Fruit fly (Drosophila melanogaster) whole organism, embryonic: ENCODE results near the gene asl.
A peak's percentile ranks its signal among the peaks of the same experiment; 100 is the strongest.

ENCODE experiments used
- ATbp ChIP-seq: fragments of 200-800 bp; sonication (Bioruptor generic); optimal IDR thresholded peaks from 2 replicates; lab custom pipeline; 2017; ENCODE audit warnings: missing biosample characterization, mild to moderate bottlenecking, missing genetic modification characterization, missing genetic modification reagents
- Antp ChIP-seq: fragments of 200-800 bp; sonication (Bioruptor generic); optimal IDR thresholded peaks from 3 replicates; lab custom pipeline; 2016; ENCODE audit warnings: missing biosample characterization, missing genetic modification characterization
- Bgb ChIP-seq: fragments of 200-800 bp; sonication (Bioruptor generic); IDR thresholded peaks from 2 replicates; pipeline ENCODE4 v1.3.6; 2022; ENCODE audit warnings: missing biosample characterization, missing genetic modification characterization; ENCODE audit not compliant: partially characterized antibody
- Bteb2 ChIP-seq: fragments of 200-800 bp; sonication (Bioruptor generic); optimal IDR thresholded peaks from 2 replicates; lab custom pipeline; 2016; ENCODE audit warnings: missing biosample characterization, missing genetic modification characterization
- CG10565 ChIP-seq: fragments of 200-800 bp; sonication (Bioruptor generic); optimal IDR thresholded peaks from 3 replicates; lab custom pipeline; 2016; ENCODE audit warnings: missing biosample characterization, mild to moderate bottlenecking, missing genetic modification characterization
- CG11723 ChIP-seq: fragments of 200-800 bp; sonication (Bioruptor generic); optimal IDR thresholded peaks from 2 replicates; lab custom pipeline; 2017; ENCODE audit warnings: missing biosample characterization, mild to moderate bottlenecking, missing genetic modification characterization
- CG12236 ChIP-seq: fragments of 200-800 bp; sonication (Bioruptor generic); optimal IDR thresholded peaks from 2 replicates; lab custom pipeline; 2016; ENCODE audit warnings: missing biosample characterization, missing genetic modification characterization
- CG12942 ChIP-seq: fragments of 200-800 bp; sonication (Bioruptor generic); optimal IDR thresholded peaks from 3 replicates; lab custom pipeline; 2016; ENCODE audit warnings: missing biosample characterization, missing genetic modification characterization
- CG13424 ChIP-seq: fragments of 200-800 bp; sonication (Bioruptor generic); optimal IDR thresholded peaks from 2 replicates; lab custom pipeline; 2019; ENCODE audit warnings: missing biosample characterization, mild to moderate bottlenecking, missing genetic modification characterization, moderate library complexity
- CG15073 ChIP-seq: fragments of 200-800 bp; sonication (Bioruptor generic); optimal IDR thresholded peaks from 2 replicates; lab custom pipeline; 2016; ENCODE audit warnings: missing biosample characterization, missing genetic modification characterization
- CG15269 ChIP-seq: fragments of 200-800 bp; sonication (Bioruptor generic); optimal IDR thresholded peaks from 2 replicates; lab custom pipeline; 2018; ENCODE audit warnings: missing biosample characterization, mild to moderate bottlenecking, missing genetic modification characterization, moderate library complexity
- CG1603 ChIP-seq: fragments of 200-800 bp; sonication (Bioruptor generic); optimal IDR thresholded peaks from 2 replicates; lab custom pipeline; 2019; ENCODE audit warnings: missing biosample characterization, mild to moderate bottlenecking, missing genetic modification characterization, moderate library complexity
- CG17385 ChIP-seq: fragments of 200-800 bp; sonication (Bioruptor generic); optimal IDR thresholded peaks from 3 replicates; lab custom pipeline; 2018; ENCODE audit warnings: missing biosample characterization, mild to moderate bottlenecking, missing genetic modification characterization
- CG17568 ChIP-seq: fragments of 200-800 bp; sonication (Bioruptor generic); optimal IDR thresholded peaks from 2 replicates; lab custom pipeline; 2018; ENCODE audit warnings: missing biosample characterization, mild to moderate bottlenecking, missing genetic modification characterization, moderate library complexity
- CG17829 ChIP-seq: fragments of 200-800 bp; optimal IDR thresholded peaks from 2 replicates; lab custom pipeline; 2019; ENCODE audit warnings: missing biosample characterization, mild to moderate bottlenecking, missing genetic modification characterization, moderate library complexity
- CG8359 ChIP-seq: fragments of 200-800 bp; sonication (Bioruptor generic); optimal IDR thresholded peaks from 2 replicates; lab custom pipeline; 2017; ENCODE audit warnings: missing biosample characterization, mild to moderate bottlenecking, missing genetic modification characterization, borderline replicate concordance
- Chrac-16 ChIP-seq: fragments of 200-800 bp; sonication (Bioruptor generic); optimal IDR thresholded peaks from 3 replicates; lab custom pipeline; 2016; ENCODE audit warnings: missing biosample characterization, missing genetic modification characterization
- Dp ChIP-seq: fragments of 200-800 bp; sonication (Bioruptor generic); optimal IDR thresholded peaks from 2 replicates; lab custom pipeline; 2018; ENCODE audit warnings: missing biosample characterization, mild to moderate bottlenecking, missing genetic modification characterization, moderate library complexity
- Elba2 ChIP-seq: fragments of 200-800 bp; sonication (Bioruptor generic); optimal IDR thresholded peaks from 3 replicates; lab custom pipeline; 2016; ENCODE audit warnings: missing biosample characterization, missing genetic modification characterization
- Fer2 ChIP-seq: fragments of 200-800 bp; sonication (Bioruptor generic); optimal IDR thresholded peaks from 2 replicates; lab custom pipeline; 2018; ENCODE audit warnings: missing biosample characterization, mild to moderate bottlenecking, missing genetic modification characterization, moderate library complexity
- HHEX ChIP-seq: fragments of 200-800 bp; sonication (Bioruptor generic); optimal IDR thresholded peaks from 3 replicates; lab custom pipeline; 2017; ENCODE audit warnings: missing biosample characterization, mild to moderate bottlenecking, missing genetic modification characterization, missing genetic modification reagents
- HLH54F ChIP-seq: fragments of 200-800 bp; sonication (Bioruptor generic); optimal IDR thresholded peaks from 3 replicates; lab custom pipeline; 2016; ENCODE audit warnings: missing biosample characterization, missing genetic modification characterization
- Hmx ChIP-seq: fragments of 200-800 bp; sonication (Bioruptor generic); optimal IDR thresholded peaks from 2 replicates; lab custom pipeline; 2016; ENCODE audit warnings: missing biosample characterization, missing genetic modification characterization
- Mad ChIP-seq: fragments of 200-800 bp; sonication (Bioruptor generic); optimal IDR thresholded peaks from 2 replicates; lab custom pipeline; 2016; ENCODE audit warnings: missing biosample characterization, missing genetic modification characterization
- Myb ChIP-seq: fragments of 200-800 bp; sonication (Bioruptor generic); optimal IDR thresholded peaks from 2 replicates; lab custom pipeline; 2016; ENCODE audit warnings: missing biosample characterization, missing genetic modification characterization
- NfI ChIP-seq: fragments of 200-800 bp; sonication (Bioruptor generic); optimal IDR thresholded peaks from 3 replicates; lab custom pipeline; 2018; ENCODE audit warnings: missing biosample characterization, mild to moderate bottlenecking, missing genetic modification characterization, moderate library complexity
- Scr ChIP-seq: fragments of 200-800 bp; sonication (Bioruptor generic); IDR thresholded peaks from 2 replicates; pipeline ENCODE4 v1.3.6; 2022; ENCODE audit warnings: missing biosample characterization, missing genetic modification characterization; ENCODE audit not compliant: partially characterized antibody
- Xbp1 ChIP-seq: fragments of 200-800 bp; sonication (Bioruptor generic); optimal IDR thresholded peaks from 3 replicates; lab custom pipeline; 2016; ENCODE audit warnings: missing biosample characterization, mild to moderate bottlenecking, missing genetic modification characterization
- Xrp1 ChIP-seq: fragments of 200-800 bp; sonication (Bioruptor generic); IDR thresholded peaks from 2 replicates; pipeline ENCODE4 v1.3.6; 2022; ENCODE audit warnings: missing biosample characterization, missing genetic modification characterization
- amos ChIP-seq: fragments of 200-800 bp; sonication (Bioruptor generic); IDR thresholded peaks from 2 replicates; pipeline ENCODE4 v1.3.6; 2022; ENCODE audit warnings: missing biosample characterization, missing genetic modification characterization; ENCODE audit not compliant: partially characterized antibody
- ash1 ChIP-seq: fragments of 200-800 bp; sonication (Bioruptor generic); optimal IDR thresholded peaks from 2 replicates; lab custom pipeline; 2018; ENCODE audit warnings: missing biosample characterization, mild to moderate bottlenecking, missing genetic modification characterization
- bcd ChIP-seq: fragments of 200-800 bp; sonication (Bioruptor generic); optimal IDR thresholded peaks from 2 replicates; lab custom pipeline; 2017; ENCODE audit warnings: missing biosample characterization, mild to moderate bottlenecking, missing genetic modification characterization
- chm ChIP-seq: fragments of 200-800 bp; sonication (Bioruptor generic); IDR thresholded peaks from 2 replicates; pipeline ENCODE4 v1.3.6; 2022; ENCODE audit warnings: missing biosample characterization, missing genetic modification characterization
- danr ChIP-seq: fragments of 200-800 bp; sonication (Bioruptor generic); IDR thresholded peaks from 2 replicates; pipeline ENCODE4 v1.3.6; 2022; ENCODE audit warnings: missing biosample characterization, missing genetic modification characterization
- dati ChIP-seq: fragments of 200-800 bp; sonication (Bioruptor generic); IDR thresholded peaks from 2 replicates; pipeline ENCODE4 v1.3.6; 2022; ENCODE audit warnings: missing biosample characterization, missing genetic modification characterization
- fd64A ChIP-seq: fragments of 200-800 bp; sonication (Bioruptor generic); optimal IDR thresholded peaks from 3 replicates; lab custom pipeline; 2018; ENCODE audit warnings: missing biosample characterization, mild to moderate bottlenecking, missing genetic modification characterization
- fu2 ChIP-seq: fragments of 200-800 bp; sonication (Bioruptor generic); optimal IDR thresholded peaks from 2 replicates; lab custom pipeline; 2016; ENCODE audit warnings: missing biosample characterization, missing genetic modification characterization
- gt ChIP-seq: fragments of 200-800 bp; sonication (Bioruptor generic); IDR thresholded peaks from 2 replicates; pipeline ENCODE4 v1.3.6; 2022; ENCODE audit warnings: missing biosample characterization, missing genetic modification characterization
- hbn ChIP-seq: fragments of 200-800 bp; sonication (Bioruptor generic); IDR thresholded peaks from 2 replicates; pipeline ENCODE4 v1.3.6; 2022; ENCODE audit warnings: missing biosample characterization, missing genetic modification characterization; ENCODE audit not compliant: partially characterized antibody
- insv ChIP-seq, 2 experiments: fragments of 200-800 bp; sonication (Bioruptor generic); optimal IDR thresholded peaks; 3 replicates each; lab custom pipeline; 2016 to 2018; ENCODE audit warnings: missing biosample characterization in 2 of 2, missing genetic modification characterization in 2 of 2
- jumu ChIP-seq: fragments of 200-800 bp; sonication (Bioruptor generic); optimal IDR thresholded peaks from 3 replicates; lab custom pipeline; 2016; ENCODE audit warnings: missing biosample characterization, missing genetic modification characterization
- klu ChIP-seq: fragments of 200-800 bp; sonication (Bioruptor generic); IDR thresholded peaks from 2 replicates; pipeline ENCODE4 v1.3.6; 2022; ENCODE audit warnings: missing biosample characterization, missing genetic modification characterization
- lbe ChIP-seq: fragments of 200-800 bp; sonication (Bioruptor generic); optimal IDR thresholded peaks from 2 replicates; lab custom pipeline; 2016; ENCODE audit warnings: missing biosample characterization, mild to moderate bottlenecking, missing genetic modification characterization
- lmd ChIP-seq: fragments of 200-800 bp; sonication (Bioruptor generic); IDR thresholded peaks from 2 replicates; pipeline ENCODE4 v1.3.6; 2022; ENCODE audit warnings: missing biosample characterization, missing genetic modification characterization
- nom ChIP-seq: fragments of 200-800 bp; sonication (Bioruptor generic); optimal IDR thresholded peaks from 2 replicates; lab custom pipeline; 2017; ENCODE audit warnings: missing biosample characterization, missing genetic modification characterization, mild to moderate bottlenecking, moderate library complexity, missing genetic modification reagents
- pho ChIP-seq: fragments of 200-800 bp; sonication (Bioruptor generic); optimal IDR thresholded peaks from 2 replicates; lab custom pipeline; 2016; ENCODE audit warnings: missing biosample characterization, missing genetic modification characterization
- sc ChIP-seq, 3 experiments: fragments of >200 bp in 2 of 3; fragments of 200-800 bp in 1 of 3; sonication (Bioruptor generic) in 1 of 3; optimal IDR thresholded peaks; 2 replicates in 2 of 3; 3 replicates in 1 of 3; lab custom pipeline; 2017; ENCODE audit warnings: mild to moderate bottlenecking in 1 of 3, missing biosample characterization in 1 of 3, missing genetic modification characterization in 1 of 3, missing genetic modification reagents in 1 of 3
- vnd ChIP-seq: fragments of 200-800 bp; sonication (Bioruptor generic); IDR thresholded peaks from 3 replicates; pipeline ENCODE4 v1.3.6; 2022; ENCODE audit warnings: missing biosample characterization, missing genetic modification characterization; ENCODE audit not compliant: partially characterized antibody
- vvl ChIP-seq: fragments of 200-800 bp; sonication (Bioruptor generic); IDR thresholded peaks from 2 replicates; pipeline ENCODE4 v1.3.6; 2022; ENCODE audit warnings: missing biosample characterization, missing genetic modification characterization

asl gene

dm6 chr3R:5587863-5588519 lies 18.4 kb downstream of the asl start, which contains the start of gene CG2926 (continued):
- TF ChIP-seq jumu (GFP tag; lab: Kevin White, UChicago) = no peak
- no peak for TF ChIP-seq Hmx (GFP tag; lab: Kevin White, UChicago)
- TF ChIP-seq lmd = no peak; the same call in 1 of the 2 replicates
- TF ChIP-seq vvl (GFP tag; lab: Robert Waterston, UW) = peak; percentile 51
- no peak for TF ChIP-seq Bteb2 (GFP tag; lab: Kevin White, UChicago)
- no peak for TF ChIP-seq dati (GFP tag; lab: Robert Waterston, UW)
- no peak for TF ChIP-seq Xbp1 (GFP tag; lab: Kevin White, UChicago)
- TF ChIP-seq fd64A (GFP tag; lab: Kevin White, UChicago) = no peak
- TF ChIP-seq Antp (GFP tag; lab: Kevin White, UChicago) = peak; percentile 16
- no peak for TF ChIP-seq ATbp
- TF ChIP-seq HLH54F = peak; percentile 46
- TF ChIP-seq lbe (GFP tag; lab: Kevin White, UChicago) = no peak
- TF ChIP-seq CG12236 (GFP tag; lab: Kevin White, UChicago) = no peak
- TF ChIP-seq vnd (GFP tag; lab: Robert Waterston, UW) = peak; percentile 81
- TF ChIP-seq CG17385 = no peak
- TF ChIP-seq gt (GFP tag; lab: Robert Waterston, UW) = no peak
- no peak for TF ChIP-seq CG15073 (GFP tag; lab: Kevin White, UChicago)
- no peak for TF ChIP-seq NfI
- no peak for TF ChIP-seq HHEX (GFP tag; lab: Kevin White, UChicago)
- TF ChIP-seq CG13424 (tag; lab: Kevin White, UChicago) = no peak
- no peak for TF ChIP-seq bcd (GFP tag; lab: Kevin White, UChicago)
- TF ChIP-seq chm = peak; percentile 55
- TF ChIP-seq insv (GFP tag; optimal IDR thresholded peaks at IDR 0.05; lab: Kevin White, UChicago) = peak in 1 of 2 experiments; percentile 48
- 0 out of 2 replicates have a peak, but pooled peaks have one; percentile 15 for TF ChIP-seq Xrp1 (GFP tag; lab: Robert Waterston, UW)
- TF ChIP-seq nom (GFP tag; lab: Kevin White, UChicago) = no peak
- peak; percentile 55 for TF ChIP-seq Myb
- peak; percentile 83 for TF ChIP-seq hbn (GFP tag; lab: Robert Waterston, UW)
- TF ChIP-seq Mad = peak; percentile 47
- peak; percentile 94 for TF ChIP-seq Bgb (GFP tag; lab: Robert Waterston, UW)
- peak; percentile 57 for TF ChIP-seq CG17829 (tag; lab: Kevin White, UChicago)
- TF ChIP-seq CG17568 (GFP tag; lab: Kevin White, UChicago) = no peak
- TF ChIP-seq danr = no peak
- no peak for TF ChIP-seq CG8359 (GFP tag; lab: Kevin White, UChicago)
- no peak for TF ChIP-seq Fer2
- TF ChIP-seq CG11723 (GFP tag; lab: Kevin White, UChicago) = no peak
- TF ChIP-seq Scr (GFP tag; lab: Robert Waterston, UW) = peak; percentile 89
- TF ChIP-seq pho (GFP tag; lab: Kevin White, UChicago) = peak; percentile 60
- no peak for TF ChIP-seq CG1603 (tag; lab: Kevin White, UChicago)
- TF ChIP-seq klu = no peak
- peak; percentile 93 for TF ChIP-seq Elba2 (GFP tag; lab: Kevin White, UChicago)
- TF ChIP-seq amos (GFP tag; lab: Robert Waterston, UW) = peak; percentile 93
- no peak for TF ChIP-seq CG15269
- TF ChIP-seq ash1 (GFP tag; lab: Kevin White, UChicago) = no peak
- TF ChIP-seq CG10565 = no peak
- peak; percentile 64 for TF ChIP-seq Dp
- no peak for TF ChIP-seq CG12942 (GFP tag; lab: Kevin White, UChicago)
- no peak for TF ChIP-seq sc (optimal IDR thresholded peaks at IDR 0.05; lab: Kevin White, UChicago)
- no peak for TF ChIP-seq sc (GFP tag; optimal IDR thresholded peaks at IDR 0.05; lab: Kevin White, UChicago)
- peak; percentile 40 for TF ChIP-seq fu2 (GFP tag; lab: Kevin White, UChicago)
- no peak for TF ChIP-seq Chrac-16
